Worm (Caenorhabditis elegans) whole organism, early embryonic: Measurements from ENCODE around the gene rab-39.

Source experiments
- ama-1 ChIP-seq: fragments of 150-350 bp; optimal IDR thresholded peaks from 2 replicates; lab custom pipeline; 2014
- ets-7 ChIP-seq: sonication (generic microtip); optimal IDR thresholded peaks from 2 replicates; lab custom pipeline; 2016; ENCODE audit warnings: missing genotype, missing genetic modification characterization, missing compliant biosample characterization
- flt-1 ChIP-seq: fragments of 200-800 bp; sonication (Bioruptor generic); IDR thresholded peaks from 2 replicates; pipeline ENCODE4 v1.3.6; 2022; ENCODE audit warnings: missing genetic modification characterization, missing compliant biosample characterization

DNA sequence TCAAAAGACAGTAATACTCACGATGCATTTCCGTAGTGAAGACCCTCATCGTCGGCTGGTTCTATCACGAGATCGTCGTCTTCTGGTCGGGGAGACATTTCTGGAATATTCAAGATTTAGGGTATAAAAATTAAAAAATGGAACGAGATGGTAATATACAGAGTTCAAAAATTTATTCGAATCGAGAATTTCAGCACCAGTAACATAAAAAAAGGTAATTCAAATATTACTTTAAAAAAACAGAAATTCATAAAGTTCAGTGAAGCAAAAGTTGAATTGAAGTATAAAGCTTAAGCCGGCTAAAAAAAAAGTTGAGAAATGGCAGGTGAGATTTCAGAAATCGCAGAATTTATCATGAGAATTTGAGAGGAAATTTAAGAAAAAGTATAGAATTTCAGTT lies 12.5 kb downstream of the rab-39 start, which contains the start of gene cam-1:
- TF ChIP-seq ets-7 (no peak), flt-1 (no peak), ama-1 (lab: Kevin White, UChicago) (no peak)
